Worm (Caenorhabditis elegans) whole organism, L1 larva: ENCODE measurements around the gene phf-33.

ENCODE experiments used
- C34B4.2 ChIP-seq: sonication (generic microtip); optimal IDR thresholded peaks from 2 replicates; lab custom pipeline; 2017; ENCODE audit warnings: mild to moderate bottlenecking, missing genetic modification characterization, missing compliant biosample characterization
- ama-1 ChIP-seq: fragments of 150-350 bp; optimal IDR thresholded peaks from 2 replicates; lab custom pipeline; 2014
- blmp-1 ChIP-seq: fragments of 150-350 bp; optimal IDR thresholded peaks from 2 replicates; lab custom pipeline; 2014; ENCODE audit warnings: missing biosample characterization, missing genetic modification characterization
- ceh-90 ChIP-seq: sonication (generic microtip); optimal IDR thresholded peaks from 2 replicates; lab custom pipeline; 2016; ENCODE audit warnings: missing genetic modification characterization, missing compliant biosample characterization
- ces-1 ChIP-seq: fragments of 150-350 bp; optimal IDR thresholded peaks from 2 replicates; lab custom pipeline; 2014; ENCODE audit warnings: missing biosample characterization, missing genetic modification reagents, missing genetic modification characterization
- dsc-1 ChIP-seq: sonication (generic microtip); optimal IDR thresholded peaks from 2 replicates; lab custom pipeline; 2016; ENCODE audit warnings: mild to moderate bottlenecking, missing genetic modification characterization, missing compliant biosample characterization
- efl-1 ChIP-seq, 4 experiments: fragments of 150-350 bp; optimal IDR thresholded peaks in 3 of 4; peaks in 1 of 4; 1 replicate in 1 of 4; 2 replicates in 3 of 4; lab custom pipeline; 2014; ENCODE audit warnings: missing biosample characterization in 2 of 4, missing genetic modification characterization in 2 of 4, missing genetic modification reagents in 2 of 4
- egl-13 ChIP-seq: sonication (generic microtip); optimal IDR thresholded peaks from 2 replicates; lab custom pipeline; 2016; ENCODE audit warnings: missing genotype, missing genetic modification reagents, missing genetic modification characterization, missing compliant biosample characterization
- egl-27 ChIP-seq, 2 experiments: fragments of 150-350 bp in 1 of 2; sonication (generic microtip); optimal IDR thresholded peaks; 3 replicates each; lab custom pipeline; 2017 to 2018; ENCODE audit warnings: missing biosample characterization in 2 of 2, missing genetic modification characterization in 2 of 2, missing genetic modification reagents in 2 of 2
- elt-2 ChIP-seq: sonication (generic microtip); optimal IDR thresholded peaks from 2 replicates; lab custom pipeline; 2016; ENCODE audit warnings: missing genetic modification characterization, mild to moderate bottlenecking, inconsistent platforms, missing compliant biosample characterization, missing genetic modification reagents
- elt-3 ChIP-seq, 6 experiments: fragments of 150-350 bp in 1 of 6; sonication (generic microtip); optimal IDR thresholded peaks; 2 replicates each; lab custom pipeline; 2017 to 2018; ENCODE audit warnings: missing biosample characterization in 6 of 6, missing genetic modification characterization in 6 of 6, inconsistent platforms in 1 of 6
- fkh-10 ChIP-seq: sonication (generic microtip); optimal IDR thresholded peaks from 2 replicates; lab custom pipeline; 2017; ENCODE audit warnings: missing biosample characterization, missing genetic modification reagents, missing genetic modification characterization
- fos-1 ChIP-seq: fragments of 150-350 bp; optimal IDR thresholded peaks from 2 replicates; lab custom pipeline; 2014; ENCODE audit warnings: missing biosample characterization, missing genetic modification characterization
- isw-1 ChIP-seq: fragments of 200-800 bp; sonication (Bioruptor generic); IDR thresholded peaks from 2 replicates; pipeline ENCODE4 v1.3.6; 2022; ENCODE audit warnings: missing genetic modification characterization, missing compliant biosample characterization
- jun-1 ChIP-seq: fragments of 150-350 bp; optimal IDR thresholded peaks from 2 replicates; lab custom pipeline; 2014; ENCODE audit warnings: missing biosample characterization, missing genetic modification reagents, missing genetic modification characterization
- lin-14 ChIP-seq: fragments of 200-800 bp; sonication (Bioruptor generic); optimal IDR thresholded peaks from 2 replicates; lab custom pipeline; 2018; ENCODE audit warnings: mild to moderate bottlenecking, missing genetic modification characterization, moderate library complexity, missing compliant biosample characterization
- lin-15B ChIP-seq: fragments of 150-350 bp; sonication (generic microtip); optimal IDR thresholded peaks from 3 replicates; lab custom pipeline; 2014; ENCODE audit warnings: missing biosample characterization, missing genetic modification characterization
- lin-35 ChIP-seq, 2 experiments: fragments of 150-350 bp; optimal IDR thresholded peaks; 2 replicates each; lab custom pipeline; 2014; ENCODE audit warnings: missing biosample characterization in 2 of 2, missing genetic modification characterization in 2 of 2, missing genetic modification reagents in 2 of 2
- lin-39 ChIP-seq: fragments of 150-350 bp; optimal IDR thresholded peaks from 2 replicates; lab custom pipeline; 2014; ENCODE audit warnings: missing biosample characterization, missing genetic modification reagents, missing genetic modification characterization
- lsy-2 ChIP-seq, 2 experiments: fragments of 150-350 bp; optimal IDR thresholded peaks; 2 replicates each; lab custom pipeline; 2014; ENCODE audit warnings: missing biosample characterization in 2 of 2, missing genetic modification characterization in 2 of 2
- mab-9 ChIP-seq: fragments of 200-800 bp; sonication (Bioruptor generic); IDR thresholded peaks from 2 replicates; pipeline ENCODE4 v1.3.6; 2022; ENCODE audit warnings: missing genetic modification reagents, missing genetic modification characterization, missing compliant biosample characterization
- mdl-1 ChIP-seq, 2 experiments: fragments of 150-350 bp; optimal IDR thresholded peaks; 2 replicates each; lab custom pipeline; 2014 to 2017; ENCODE audit warnings: missing biosample characterization in 2 of 2, missing genetic modification characterization in 2 of 2, inconsistent platforms in 1 of 2
- mep-1 ChIP-seq: fragments of 150-350 bp; optimal IDR thresholded peaks from 2 replicates; lab custom pipeline; 2014; ENCODE audit warnings: missing biosample characterization, missing genetic modification characterization
- nhr-19 ChIP-seq: fragments of 200-800 bp; sonication (Bioruptor generic); conservative IDR thresholded peaks from 2 replicates; pipeline ENCODE4 v1.3.6; 2022; ENCODE audit warnings: missing genetic modification characterization, missing compliant biosample characterization
- nhr-20 ChIP-seq: sonication (generic microtip); optimal IDR thresholded peaks from 2 replicates; lab custom pipeline; 2016; ENCODE audit warnings: mild to moderate bottlenecking, missing genetic modification characterization, missing compliant biosample characterization
- nhr-47 ChIP-seq: sonication (generic microtip); optimal IDR thresholded peaks from 2 replicates; lab custom pipeline; 2016; ENCODE audit warnings: mild to moderate bottlenecking, missing genetic modification characterization, moderate library complexity, missing compliant biosample characterization
- nhr-71 ChIP-seq: sonication (generic microtip); optimal IDR thresholded peaks from 2 replicates; lab custom pipeline; 2016; ENCODE audit warnings: mild to moderate bottlenecking, missing genetic modification characterization, moderate library complexity, missing compliant biosample characterization
- nhr-77 ChIP-seq: fragments of 150-350 bp; optimal IDR thresholded peaks from 2 replicates; lab custom pipeline; 2014; ENCODE audit warnings: missing biosample characterization, missing genetic modification characterization
- nhr-85 ChIP-seq: sonication (generic microtip); peaks from one replicate; lab custom pipeline; 2016; ENCODE audit warnings: missing genetic modification characterization, inconsistent platforms, missing compliant biosample characterization
- nhr-90 ChIP-seq: sonication (generic microtip); optimal IDR thresholded peaks from 2 replicates; lab custom pipeline; 2016; ENCODE audit warnings: mild to moderate bottlenecking, missing genetic modification characterization, missing compliant biosample characterization; ENCODE audit not compliant: poor library complexity
- pqm-1 ChIP-seq: sonication (generic microtip); optimal IDR thresholded peaks from 3 replicates; lab custom pipeline; 2017; ENCODE audit warnings: missing biosample characterization, missing genetic modification characterization
- rnt-1 ChIP-seq: sonication (generic microtip); optimal IDR thresholded peaks from 2 replicates; lab custom pipeline; 2016; ENCODE audit warnings: mild to moderate bottlenecking, missing genetic modification characterization, moderate library complexity, missing compliant biosample characterization
- snu-23 ChIP-seq: sonication (generic microtip); optimal IDR thresholded peaks from 2 replicates; lab custom pipeline; 2016; ENCODE audit warnings: missing genetic modification characterization, missing compliant biosample characterization
- sox-4 ChIP-seq: sonication (generic microtip); optimal IDR thresholded peaks from 2 replicates; lab custom pipeline; 2016; ENCODE audit warnings: missing genetic modification characterization, missing compliant biosample characterization
- sup-37 ChIP-seq: fragments of 200-800 bp; sonication (Bioruptor generic); optimal IDR thresholded peaks from 2 replicates; lab custom pipeline; 2018; ENCODE audit warnings: mild to moderate bottlenecking, missing genetic modification characterization, missing compliant biosample characterization
- swsn-7 ChIP-seq: sonication (generic microtip); optimal IDR thresholded peaks from 2 replicates; lab custom pipeline; 2016; ENCODE audit warnings: missing genetic modification characterization, missing compliant biosample characterization
- tbx-2 ChIP-seq: sonication (generic microtip); optimal IDR thresholded peaks from 2 replicates; lab custom pipeline; 2016; ENCODE audit warnings: missing genetic modification characterization, missing compliant biosample characterization
- unc-130 ChIP-seq: fragments of 150-350 bp; optimal IDR thresholded peaks from 2 replicates; lab custom pipeline; 2017; ENCODE audit warnings: missing biosample characterization, missing genetic modification characterization, inconsistent platforms
- unc-86 ChIP-seq: sonication (generic microtip); optimal IDR thresholded peaks from 2 replicates; lab custom pipeline; 2016; ENCODE audit warnings: missing genetic modification characterization, missing compliant biosample characterization
- unc-98 ChIP-seq: fragments of 200-800 bp; sonication (Bioruptor generic); IDR thresholded peaks from 2 replicates; pipeline ENCODE4 v1.3.6; 2022; ENCODE audit warnings: missing genetic modification characterization, missing compliant biosample characterization
- vab-15 ChIP-seq: sonication (generic microtip); optimal IDR thresholded peaks from 2 replicates; lab custom pipeline; 2017; ENCODE audit warnings: missing genotype, mild to moderate bottlenecking, missing genetic modification characterization, missing compliant biosample characterization
- zip-4 ChIP-seq: fragments of 200-800 bp; sonication (Bioruptor generic); optimal IDR thresholded peaks from 2 replicates; lab custom pipeline; 2018; ENCODE audit warnings: mild to moderate bottlenecking, missing genetic modification characterization, moderate library complexity, missing compliant biosample characterization
- ztf-4 ChIP-seq: fragments of 150-350 bp; optimal IDR thresholded peaks from 2 replicates; lab custom pipeline; 2014; ENCODE audit warnings: missing biosample characterization, missing genetic modification characterization

The phf-33 gene

DNA sequence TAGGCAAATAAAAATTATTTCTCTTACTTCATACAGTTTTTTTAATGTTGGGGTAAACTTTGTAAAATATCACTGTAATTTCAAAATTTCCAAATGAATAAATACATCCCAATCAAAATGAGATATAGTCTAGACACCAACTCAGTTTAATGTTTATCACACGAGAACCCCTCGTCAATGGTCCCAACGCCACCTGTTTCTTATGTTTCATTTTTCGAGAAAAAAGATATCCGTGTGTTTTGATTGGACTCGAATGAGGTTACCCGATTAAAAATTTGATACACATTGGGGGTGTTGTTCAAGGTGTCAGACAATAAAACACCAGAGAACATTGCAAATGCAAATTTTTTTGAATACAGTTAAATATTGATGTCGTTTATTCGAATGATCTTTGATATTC is 38.8 kb upstream of the phf-33 start:
- TF ChIP-seq dsc-1 (tag; lab: Kevin White, UChicago) (peak; percentile 0), zip-4 (GFP tag; lab: Kevin White, UChicago) (no peak), lin-39 (tag; lab: Kevin White, UChicago) (no peak), nhr-71 (tag; lab: Kevin White, UChicago) (peak; percentile 78), lin-14 (GFP tag; lab: Kevin White, UChicago) (peak; percentile 19), nhr-20 (peak; percentile 9), nhr-19 (GFP tag; lab: Robert Waterston, UW) (peak; percentile 21; the same call in 1 of the 2 replicates), unc-98 (GFP tag; lab: Robert Waterston, UW) (no peak), snu-23 (GFP tag; lab: Kevin White, UChicago) (peak; percentile 31), rnt-1 (peak; percentile 63), swsn-7 (tag; lab: Kevin White, UChicago) (no peak), lsy-2 (tag; optimal IDR thresholded peaks at IDR 0.05; lab: Kevin White, UChicago) (peak in 1 of 2 experiments; percentile 11)

- TF ChIP-seq dsc-1 (tag; lab: Kevin White, UChicago) (no peak), fkh-10 (GFP tag; lab: Kevin White, UChicago) (no peak), lin-35 (GFP tag; optimal IDR thresholded peaks at IDR 0.05; lab: Kevin White, UChicago) (peak in 1 of 2 experiments; percentile 48), nhr-71 (tag; lab: Kevin White, UChicago) (peak; percentile 75), snu-23 (GFP tag; lab: Kevin White, UChicago) (peak; percentile 7), vab-15 (tag; lab: Kevin White, UChicago) (peak; percentile 46), nhr-85 (tag; lab: Kevin White, UChicago) (peak; percentile 89), unc-130 (peak; percentile 28), mdl-1 (tag; optimal IDR thresholded peaks at IDR 0.05; lab: Kevin White, UChicago) (peak in 1 of 2 experiments; percentile 5), blmp-1 (tag; lab: Kevin White, UChicago) (peak; percentile 41), nhr-19 (GFP tag; lab: Robert Waterston, UW) (peak; percentile 28), mep-1 (tag; lab: Kevin White, UChicago) (peak; percentile 43), mab-9 (GFP tag; lab: Robert Waterston, UW) (no peak), nhr-47 (tag; lab: Kevin White, UChicago) (no peak), egl-27 (tag; optimal IDR thresholded peaks at IDR 0.05; lab: Kevin White, UChicago) (no peak), nhr-20 (peak; percentile 55), elt-3 (tag; optimal IDR thresholded peaks at IDR 0.05; lab: Kevin White, UChicago) (peak in 1 of 6 experiments; percentile 87), ztf-4 (tag; lab: Kevin White, UChicago) (no peak), jun-1 (tag; lab: Kevin White, UChicago) (no peak), swsn-7 (tag; lab: Kevin White, UChicago) (no peak), C34B4.2 (tag; lab: Kevin White, UChicago) (no peak), tbx-2 (tag; lab: Kevin White, UChicago) (peak; percentile 26), lin-14 (GFP tag; lab: Kevin White, UChicago) (peak; percentile 52), unc-86 (tag; lab: Kevin White, UChicago) (no peak)
These were observed 36.3 kb upstream of the phf-33 start for ce11 chrX:13315093-13315492.

DNA sequence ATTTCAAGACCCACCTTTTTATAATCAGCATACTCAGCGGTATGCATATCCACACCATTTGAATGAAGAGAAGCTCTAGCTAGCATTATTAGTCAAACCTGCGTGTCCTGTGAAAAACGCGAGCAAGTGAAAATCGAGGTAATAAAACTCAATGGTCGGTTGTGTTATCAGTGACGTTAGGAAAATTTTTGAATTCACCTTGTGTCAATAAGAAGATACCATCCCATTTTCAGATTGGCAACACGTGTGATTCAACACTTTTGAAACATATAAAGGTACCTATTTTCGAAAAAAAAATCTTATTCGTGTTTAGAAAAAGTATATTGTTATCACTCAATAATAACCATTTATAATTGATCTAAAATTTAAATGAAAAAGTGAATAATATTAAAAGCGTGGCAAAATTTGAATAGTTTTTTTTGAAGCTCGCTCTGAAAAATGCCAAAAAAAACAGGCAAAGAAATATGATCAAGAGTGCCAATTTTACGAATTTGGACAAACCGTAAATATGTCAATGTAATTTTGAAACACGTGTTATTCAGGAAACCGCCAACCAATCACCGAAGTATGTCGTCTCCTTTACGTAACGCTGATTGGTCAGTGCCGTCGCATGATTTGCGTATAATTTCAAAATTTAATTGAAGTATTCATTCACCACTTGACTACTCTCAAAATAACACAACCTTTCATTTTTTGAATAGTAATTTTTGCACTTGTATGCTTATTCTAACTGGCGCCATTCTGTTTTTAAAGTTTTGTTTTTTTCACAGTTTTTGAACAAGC is 33.1 kb upstream of the phf-33 start, which contains the start of gene F46G10.1:
F46G10.1 (minus strand) TSS at position 115 of the 783 bp plus-strand sequence.
- TF ChIP-seq elt-2: peak; percentile 55
- peak in 1 of 2 experiments; percentile 22 for TF ChIP-seq lin-35 (GFP tag; optimal IDR thresholded peaks at IDR 0.05; lab: Kevin White, UChicago)
- no peak for TF ChIP-seq efl-1 (optimal IDR thresholded peaks at IDR 0.05; lab: Kevin White, UChicago)
- peak in 1 of 2 experiments; percentile 90 for TF ChIP-seq efl-1 (GFP tag; optimal IDR thresholded peaks at IDR 0.05 in 1 of 2; lab: Kevin White, UChicago)
- no peak for TF ChIP-seq fkh-10 (GFP tag; lab: Kevin White, UChicago)

DNA sequence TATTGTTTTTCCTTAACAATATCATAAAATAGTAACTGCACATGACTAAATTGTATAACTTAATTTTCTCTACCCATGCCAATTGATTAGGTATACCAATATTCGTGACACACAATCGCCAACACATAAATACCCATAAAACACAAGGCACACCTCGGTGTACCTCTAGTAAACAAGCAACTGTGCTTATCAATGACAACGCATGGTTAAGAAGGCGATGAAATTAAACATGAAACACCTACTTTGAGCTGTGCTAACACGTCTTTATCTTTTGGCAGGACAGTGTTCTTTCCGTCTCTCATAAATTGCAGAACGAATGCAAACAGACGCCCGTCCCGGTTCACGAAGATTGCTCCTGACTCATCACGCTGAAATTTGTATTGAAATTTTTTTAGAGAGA is 32.0 kb upstream of the phf-33 start:
- no peak for TF ChIP-seq nhr-77 (tag; lab: Kevin White, UChicago)
- TF ChIP-seq ceh-90: no peak
- no peak for TF ChIP-seq egl-13
- TF ChIP-seq nhr-90: peak; percentile 13
- TF ChIP-seq egl-27 (tag; optimal IDR thresholded peaks at IDR 0.05; lab: Kevin White, UChicago): no peak
- no peak for TF ChIP-seq isw-1
- TF ChIP-seq lin-14 (GFP tag; lab: Kevin White, UChicago): peak; percentile 22
- no peak for TF ChIP-seq fkh-10 (GFP tag; lab: Kevin White, UChicago)
- no peak for TF ChIP-seq fos-1 (tag; lab: Kevin White, UChicago)
- TF ChIP-seq lin-39 (tag; lab: Kevin White, UChicago): no peak
- TF ChIP-seq elt-2: peak; percentile 88
- no peak for TF ChIP-seq sox-4 (tag; lab: Kevin White, UChicago)
- TF ChIP-seq sup-37 (GFP tag; lab: Kevin White, UChicago): no peak
- TF ChIP-seq blmp-1 (tag; lab: Kevin White, UChicago): no peak
- no peak for TF ChIP-seq lin-15B (tag; lab: Kevin White, UChicago)
- no peak for TF ChIP-seq elt-3 (tag; optimal IDR thresholded peaks at IDR 0.05; lab: Kevin White, UChicago)
- no peak for TF ChIP-seq ces-1 (GFP tag; lab: Kevin White, UChicago)
- TF ChIP-seq pqm-1 (tag; lab: Kevin White, UChicago): peak; percentile 76
- TF ChIP-seq ama-1 (lab: Kevin White, UChicago): no peak
